Worm (Caenorhabditis elegans) whole organism, L1 larva: ENCODE measurements around the gene srx-38.

ENCODE experiments used
- fos-1 ChIP-seq: fragments of 150-350 bp; optimal IDR thresholded peaks from 2 replicates; lab custom pipeline; 2014; ENCODE audit warnings: missing biosample characterization, missing genetic modification characterization
- lin-35 ChIP-seq, 2 experiments: fragments of 150-350 bp; optimal IDR thresholded peaks; 2 replicates each; lab custom pipeline; 2014; ENCODE audit warnings: missing biosample characterization in 2 of 2, missing genetic modification characterization in 2 of 2, missing genetic modification reagents in 2 of 2
- lir-3 ChIP-seq: sonication (generic microtip); optimal IDR thresholded peaks from 2 replicates; lab custom pipeline; 2016; ENCODE audit warnings: mild to moderate bottlenecking, missing genetic modification characterization, moderate library complexity, missing compliant biosample characterization; ENCODE audit not compliant: poor library complexity
- lsy-2 ChIP-seq, 2 experiments: fragments of 150-350 bp; optimal IDR thresholded peaks; 2 replicates each; lab custom pipeline; 2014; ENCODE audit warnings: missing biosample characterization in 2 of 2, missing genetic modification characterization in 2 of 2
- mep-1 ChIP-seq: fragments of 150-350 bp; optimal IDR thresholded peaks from 2 replicates; lab custom pipeline; 2014; ENCODE audit warnings: missing biosample characterization, missing genetic modification characterization
- nhr-237 ChIP-seq: fragments of 150-350 bp; optimal IDR thresholded peaks from 2 replicates; lab custom pipeline; 2014; ENCODE audit warnings: missing biosample characterization, missing genetic modification characterization
- nhr-77 ChIP-seq: fragments of 150-350 bp; optimal IDR thresholded peaks from 2 replicates; lab custom pipeline; 2014; ENCODE audit warnings: missing biosample characterization, missing genetic modification characterization
- pqm-1 ChIP-seq: sonication (generic microtip); optimal IDR thresholded peaks from 3 replicates; lab custom pipeline; 2017; ENCODE audit warnings: missing biosample characterization, missing genetic modification characterization
- snpc-4 ChIP-seq: fragments of 150-350 bp; optimal IDR thresholded peaks from 2 replicates; lab custom pipeline; 2014; ENCODE audit warnings: missing biosample characterization, missing genetic modification characterization
- ztf-11 ChIP-seq, 2 experiments: sonication (generic microtip); optimal IDR thresholded peaks; 2 replicates each; lab custom pipeline; 2016 to 2017; ENCODE audit warnings: missing genetic modification characterization in 2 of 2, missing biosample characterization in 1 of 2, missing compliant biosample characterization in 1 of 2
- ztf-4 ChIP-seq: fragments of 150-350 bp; optimal IDR thresholded peaks from 2 replicates; lab custom pipeline; 2014; ENCODE audit warnings: missing biosample characterization, missing genetic modification characterization

DNA sequence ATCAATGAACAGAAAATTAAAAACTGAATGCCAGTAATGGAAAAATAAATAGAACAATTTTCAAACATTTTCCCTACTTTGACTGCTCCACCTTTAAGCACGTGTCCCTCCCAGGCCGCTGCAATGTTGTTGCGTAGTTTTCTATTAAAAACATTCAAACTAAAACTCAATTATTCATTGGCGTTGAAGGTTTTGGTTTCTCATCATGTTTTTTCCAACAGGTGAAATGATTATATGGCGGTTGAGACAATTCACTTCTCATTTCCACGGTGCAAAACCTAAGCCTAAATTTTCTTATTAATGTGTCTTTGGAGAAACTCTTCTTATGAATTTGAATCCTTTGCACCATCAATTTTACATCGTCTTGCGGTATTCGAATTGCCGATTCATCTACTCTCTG is 4.5 kb downstream of the srx-38 start, which contains the start of gene srh-130:
- no peak for TF ChIP-seq ztf-4
- no peak for TF ChIP-seq lsy-2 (tag; optimal IDR thresholded peaks at IDR 0.05; lab: Kevin White, UChicago)
- no peak for TF ChIP-seq pqm-1 (tag; lab: Kevin White, UChicago)
- no peak for TF ChIP-seq lir-3 (tag; lab: Kevin White, UChicago)
- no peak for TF ChIP-seq ztf-11 (tag; optimal IDR thresholded peaks at IDR 0.05; lab: Kevin White, UChicago)
- TF ChIP-seq nhr-77 (tag; lab: Kevin White, UChicago) = no peak
- no peak for TF ChIP-seq nhr-237 (tag; lab: Kevin White, UChicago)
- TF ChIP-seq snpc-4 (tag; lab: Kevin White, UChicago) = no peak
- no peak for TF ChIP-seq mep-1 (tag; lab: Kevin White, UChicago)
- TF ChIP-seq fos-1 (tag; lab: Kevin White, UChicago) = no peak
- TF ChIP-seq lin-35 (GFP tag; optimal IDR thresholded peaks at IDR 0.05; lab: Kevin White, UChicago) = no peak
